Fruit fly (Drosophila melanogaster) whole organism, embryonic: ENCODE data around the gene Ptx1.
A peak's percentile ranks its signal among the peaks of the same experiment; 100 is the strongest.

Source experiments
- ATbp ChIP-seq: fragments of 200-800 bp; sonication (Bioruptor generic); optimal IDR thresholded peaks from 2 replicates; lab custom pipeline; 2017; ENCODE audit warnings: missing biosample characterization, mild to moderate bottlenecking, missing genetic modification characterization, missing genetic modification reagents
- Adf1 ChIP-seq: fragments of 200-800 bp; sonication (Bioruptor generic); IDR thresholded peaks from 2 replicates; pipeline ENCODE4 v1.3.6; 2022; ENCODE audit warnings: missing biosample characterization, missing genetic modification characterization
- BtbVII ChIP-seq: fragments of 200-800 bp; sonication (Bioruptor generic); optimal IDR thresholded peaks from 3 replicates; lab custom pipeline; 2017; ENCODE audit warnings: missing biosample characterization, mild to moderate bottlenecking, missing genetic modification characterization
- CG12219 ChIP-seq: fragments of 200-800 bp; sonication (Bioruptor generic); optimal IDR thresholded peaks from 3 replicates; lab custom pipeline; 2018; ENCODE audit warnings: missing biosample characterization, mild to moderate bottlenecking, missing genetic modification characterization
- CG12942 ChIP-seq: fragments of 200-800 bp; sonication (Bioruptor generic); optimal IDR thresholded peaks from 3 replicates; lab custom pipeline; 2016; ENCODE audit warnings: missing biosample characterization, missing genetic modification characterization
- CG14441 ChIP-seq: fragments of 200-800 bp; sonication (Bioruptor generic); IDR thresholded peaks from 2 replicates; pipeline ENCODE4 v1.3.6; 2022; ENCODE audit warnings: missing biosample characterization, missing genetic modification characterization
- CG14860 ChIP-seq: fragments of 200-800 bp; sonication (Bioruptor generic); IDR thresholded peaks from 3 replicates; pipeline ENCODE4 v1.3.6; 2022; ENCODE audit warnings: missing biosample characterization, missing genetic modification characterization; ENCODE audit not compliant: partially characterized antibody
- CG2116 ChIP-seq: fragments of 200-800 bp; sonication (Bioruptor generic); optimal IDR thresholded peaks from 3 replicates; lab custom pipeline; 2018; ENCODE audit warnings: missing biosample characterization, mild to moderate bottlenecking, missing genetic modification characterization
- CG2120 ChIP-seq: fragments of 200-800 bp; sonication (Bioruptor generic); optimal IDR thresholded peaks from 3 replicates; lab custom pipeline; 2016; ENCODE audit warnings: missing biosample characterization, missing genetic modification characterization
- CG34224 ChIP-seq: fragments of 200-800 bp; sonication (Bioruptor generic); IDR thresholded peaks from 3 replicates; pipeline ENCODE4 v1.3.6; 2022; ENCODE audit warnings: missing biosample characterization, missing genetic modification characterization; ENCODE audit not compliant: partially characterized antibody
- CG4328 ChIP-seq: fragments of 200-800 bp; sonication (Bioruptor generic); optimal IDR thresholded peaks from 3 replicates; lab custom pipeline; 2017; ENCODE audit warnings: missing biosample characterization, missing genetic modification reagents, missing genetic modification characterization
- CG4360 ChIP-seq: fragments of 200-800 bp; sonication (Bioruptor generic); IDR thresholded peaks from 2 replicates; pipeline ENCODE4 v1.3.6; 2022; ENCODE audit warnings: missing biosample characterization, missing genetic modification characterization
- CG4424 ChIP-seq: fragments of 200-800 bp; sonication (Bioruptor generic); optimal IDR thresholded peaks from 3 replicates; lab custom pipeline; 2016; ENCODE audit warnings: missing biosample characterization, missing genetic modification characterization
- CG6254 ChIP-seq: fragments of 200-800 bp; sonication (Bioruptor generic); optimal IDR thresholded peaks from 3 replicates; lab custom pipeline; 2017; ENCODE audit warnings: mild to moderate bottlenecking, missing biosample characterization, missing genetic modification reagents, missing genetic modification characterization
- CG7745 ChIP-seq: fragments of 200-800 bp; sonication (Bioruptor generic); optimal IDR thresholded peaks from 2 replicates; lab custom pipeline; 2018; ENCODE audit warnings: missing biosample characterization, mild to moderate bottlenecking, missing genetic modification characterization, moderate library complexity
- CG7987 ChIP-seq: fragments of 200-800 bp; sonication (Bioruptor generic); optimal IDR thresholded peaks from 2 replicates; lab custom pipeline; 2018; ENCODE audit warnings: missing biosample characterization, mild to moderate bottlenecking, missing genetic modification characterization, moderate library complexity
- CG8388 ChIP-seq: fragments of 200-800 bp; sonication (Bioruptor generic); optimal IDR thresholded peaks from 2 replicates; lab custom pipeline; 2019; ENCODE audit warnings: missing biosample characterization, mild to moderate bottlenecking, missing genetic modification characterization, moderate library complexity
- CG9797 ChIP-seq: fragments of 200-800 bp; sonication (Bioruptor generic); optimal IDR thresholded peaks from 3 replicates; lab custom pipeline; 2018; ENCODE audit warnings: missing biosample characterization, mild to moderate bottlenecking, missing genetic modification characterization
- CG9932 ChIP-seq: fragments of 200-800 bp; sonication (Bioruptor generic); IDR thresholded peaks from 2 replicates; pipeline ENCODE4 v1.3.6; 2022; ENCODE audit warnings: missing biosample characterization, missing genetic modification characterization
- D ChIP-seq, 2 experiments: fragments of 200-800 bp in 1 of 2; fragments of >200 bp in 1 of 2; sonication (Bioruptor generic) in 1 of 2; optimal IDR thresholded peaks; 2 replicates in 1 of 2; 3 replicates in 1 of 2; lab custom pipeline; 2017; ENCODE audit warnings: mild to moderate bottlenecking in 1 of 2, missing biosample characterization in 1 of 2, missing genetic modification characterization in 1 of 2, missing genetic modification reagents in 1 of 2
- D19A ChIP-seq: fragments of 200-800 bp; optimal IDR thresholded peaks from 3 replicates; lab custom pipeline; 2019; ENCODE audit warnings: missing biosample characterization, mild to moderate bottlenecking, missing genetic modification characterization, moderate library complexity
- Lhr ChIP-seq: fragments of 200-800 bp; sonication (Bioruptor generic); optimal IDR thresholded peaks from 3 replicates; lab custom pipeline; 2017; ENCODE audit warnings: mild to moderate bottlenecking, missing biosample characterization, missing genetic modification reagents, missing genetic modification characterization
- Med ChIP-seq: fragments of 200-800 bp; sonication (Bioruptor generic); peaks from one replicate; lab custom pipeline; 2016; ENCODE audit warnings: missing biosample characterization, missing genetic modification characterization, mild to moderate bottlenecking, inconsistent platforms, moderate library complexity
- NFAT ChIP-seq: fragments of 200-800 bp; sonication (Bioruptor generic); IDR thresholded peaks from 2 replicates; pipeline ENCODE4 v1.3.6; 2022; ENCODE audit warnings: missing biosample characterization, missing genetic modification characterization
- PHDP ChIP-seq: fragments of 200-800 bp; sonication (Bioruptor generic); optimal IDR thresholded peaks from 3 replicates; lab custom pipeline; 2018; ENCODE audit warnings: missing biosample characterization, mild to moderate bottlenecking, missing genetic modification characterization, moderate library complexity
- Poxn ChIP-seq: fragments of 200-800 bp; sonication (Bioruptor generic); IDR thresholded peaks from 2 replicates; pipeline ENCODE4 v1.3.6; 2022; ENCODE audit warnings: missing biosample characterization, missing genetic modification characterization
- Side ChIP-seq: fragments of 200-800 bp; sonication (Bioruptor generic); optimal IDR thresholded peaks from 2 replicates; lab custom pipeline; 2016; ENCODE audit warnings: missing biosample characterization, missing genetic modification characterization
- TFAM ChIP-seq: fragments of 200-800 bp; sonication (Bioruptor generic); optimal IDR thresholded peaks from 2 replicates; lab custom pipeline; 2017; ENCODE audit warnings: missing biosample characterization, missing genetic modification characterization, inconsistent platforms
- ase ChIP-seq: fragments of 200-800 bp; sonication (Bioruptor generic); IDR thresholded peaks from 3 replicates; pipeline ENCODE4 v1.3.6; 2022; ENCODE audit warnings: missing biosample characterization, missing genetic modification characterization
- ash1 ChIP-seq: fragments of 200-800 bp; sonication (Bioruptor generic); optimal IDR thresholded peaks from 2 replicates; lab custom pipeline; 2018; ENCODE audit warnings: missing biosample characterization, mild to moderate bottlenecking, missing genetic modification characterization
- cas ChIP-seq: fragments of 200-800 bp; sonication (Bioruptor generic); IDR thresholded peaks from 2 replicates; pipeline ENCODE4 v1.3.6; 2022; ENCODE audit warnings: missing biosample characterization, missing genetic modification characterization
- caup ChIP-seq: fragments of 200-800 bp; sonication (Bioruptor generic); optimal IDR thresholded peaks from 3 replicates; lab custom pipeline; 2017; ENCODE audit warnings: missing biosample characterization, mild to moderate bottlenecking, missing genetic modification characterization, moderate library complexity; ENCODE audit not compliant: severe bottlenecking
- chinmo ChIP-seq: fragments of 200-800 bp; sonication (Bioruptor generic); IDR thresholded peaks from 4 replicates; pipeline ENCODE4 v1.3.6; 2022; ENCODE audit warnings: missing biosample characterization, missing genetic modification characterization; ENCODE audit not compliant: partially characterized antibody
- crol ChIP-seq: fragments of 200-800 bp; sonication (Bioruptor generic); IDR thresholded peaks from 2 replicates; pipeline ENCODE4 v1.3.6; 2022; ENCODE audit warnings: missing biosample characterization, missing genetic modification characterization
- en ChIP-seq: fragments of 200-800 bp; sonication (Bioruptor generic); optimal IDR thresholded peaks from 2 replicates; lab custom pipeline; 2016; ENCODE audit warnings: missing biosample characterization, missing genetic modification characterization
- esg ChIP-seq: fragments of 200-800 bp; sonication (Bioruptor generic); conservative IDR thresholded peaks from 2 replicates; pipeline ENCODE4 v1.3.6; 2022; ENCODE audit warnings: missing biosample characterization, missing genetic modification characterization
- fru ChIP-seq: fragments of >200 bp; optimal IDR thresholded peaks from 2 replicates; lab custom pipeline; 2017
- gfzf ChIP-seq: fragments of 200-800 bp; sonication (Bioruptor generic); optimal IDR thresholded peaks from 2 replicates; lab custom pipeline; 2016; ENCODE audit warnings: missing biosample characterization, mild to moderate bottlenecking, missing genetic modification characterization, moderate library complexity
- nau ChIP-seq: fragments of 200-800 bp; sonication (Bioruptor generic); optimal IDR thresholded peaks from 3 replicates; lab custom pipeline; 2017; ENCODE audit warnings: missing biosample characterization, mild to moderate bottlenecking, missing genetic modification characterization, missing genetic modification reagents
- nerfin-2 ChIP-seq: fragments of 200-800 bp; sonication (Bioruptor generic); IDR thresholded peaks from 2 replicates; pipeline ENCODE4 v1.3.6; 2022; ENCODE audit warnings: missing biosample characterization, missing genetic modification characterization; ENCODE audit not compliant: partially characterized antibody
- odd ChIP-seq: fragments of 200-800 bp; sonication (Bioruptor generic); optimal IDR thresholded peaks from 2 replicates; lab custom pipeline; 2017; ENCODE audit warnings: missing biosample characterization, mild to moderate bottlenecking, missing genetic modification characterization
- psq ChIP-seq: fragments of 200-800 bp; sonication (Bioruptor generic); optimal IDR thresholded peaks from 2 replicates; lab custom pipeline; 2017; ENCODE audit warnings: missing biosample characterization, missing genetic modification characterization
- pum ChIP-seq: fragments of 200-800 bp; sonication (Bioruptor generic); optimal IDR thresholded peaks from 2 replicates; lab custom pipeline; 2016; ENCODE audit warnings: missing biosample characterization, missing genetic modification characterization
- sc ChIP-seq, 3 experiments: fragments of >200 bp in 2 of 3; fragments of 200-800 bp in 1 of 3; sonication (Bioruptor generic) in 1 of 3; optimal IDR thresholded peaks; 2 replicates in 2 of 3; 3 replicates in 1 of 3; lab custom pipeline; 2017; ENCODE audit warnings: mild to moderate bottlenecking in 1 of 3, missing biosample characterization in 1 of 3, missing genetic modification characterization in 1 of 3, missing genetic modification reagents in 1 of 3
- stwl ChIP-seq: fragments of 200-800 bp; sonication (Bioruptor generic); optimal IDR thresholded peaks from 3 replicates; lab custom pipeline; 2018; ENCODE audit warnings: missing biosample characterization, mild to moderate bottlenecking, missing genetic modification characterization, moderate library complexity
- trh ChIP-seq: fragments of 200-800 bp; sonication (Bioruptor generic); optimal IDR thresholded peaks from 2 replicates; lab custom pipeline; 2016; ENCODE audit warnings: missing biosample characterization, missing genetic modification characterization
- unc-4 ChIP-seq: fragments of 200-800 bp; sonication (Bioruptor generic); IDR thresholded peaks from 2 replicates; pipeline ENCODE4 v1.3.6; 2022; ENCODE audit warnings: missing biosample characterization, missing genetic modification characterization; ENCODE audit not compliant: partially characterized antibody

The Ptx1 gene

dm6 chr3R:30887711-30888549 lies 24.6 kb upstream of the Ptx1 start (continued):
- no peak for TF ChIP-seq TFAM
- no peak for TF ChIP-seq odd
- TF ChIP-seq CG7987 (GFP tag; lab: Kevin White, UChicago): no peak
- TF ChIP-seq D19A (tag; lab: Kevin White, UChicago): peak; percentile 30
- TF ChIP-seq CG9932 (GFP tag; lab: Robert Waterston, UW): peak; percentile 66
- TF ChIP-seq nerfin-2: no peak
- TF ChIP-seq cas (GFP tag; lab: Robert Waterston, UW): peak; percentile 35; the same call in 1 of the 2 replicates
- TF ChIP-seq ash1 (GFP tag; lab: Kevin White, UChicago): no peak
- 0 out of 4 replicates have a peak, but pooled peaks have one; percentile 21 for TF ChIP-seq chinmo (GFP tag; lab: Robert Waterston, UW)
- TF ChIP-seq CG9797 (GFP tag; lab: Kevin White, UChicago): no peak
- peak; percentile 78 for TF ChIP-seq CG2120 (GFP tag; lab: Kevin White, UChicago)
- TF ChIP-seq CG7745 (tag; lab: Kevin White, UChicago): no peak
- peak; percentile 54 for TF ChIP-seq CG12942 (GFP tag; lab: Kevin White, UChicago)
- TF ChIP-seq ase (GFP tag; lab: Robert Waterston, UW): 0 out of 3 replicates have a peak, but pooled peaks have one; percentile 29
- TF ChIP-seq CG4328: no peak
- peak; percentile 23 for TF ChIP-seq CG6254 (GFP tag; lab: Kevin White, UChicago)
- peak; percentile 61 for TF ChIP-seq NFAT (GFP tag; lab: Robert Waterston, UW)
- TF ChIP-seq Side (GFP tag; lab: Kevin White, UChicago): peak; percentile 60
- no peak for TF ChIP-seq fru (lab: Kevin White, UChicago)
- TF ChIP-seq CG14441 (GFP tag; lab: Robert Waterston, UW): peak; percentile 79
- peak; percentile 5 for TF ChIP-seq caup (GFP tag; lab: Kevin White, UChicago)
- no peak for TF ChIP-seq Adf1 (GFP tag; lab: Robert Waterston, UW)
- TF ChIP-seq CG34224 (GFP tag; lab: Robert Waterston, UW): no peak
- peak; percentile 51 for TF ChIP-seq CG8388
- TF ChIP-seq Poxn (GFP tag; lab: Robert Waterston, UW): no peak
- peak; percentile 52 for TF ChIP-seq pum (GFP tag; lab: Kevin White, UChicago)
- TF ChIP-seq stwl (tag; lab: Kevin White, UChicago): no peak
- TF ChIP-seq CG4424 (GFP tag; lab: Kevin White, UChicago): peak; percentile 57
- TF ChIP-seq sc (optimal IDR thresholded peaks at IDR 0.05; lab: Kevin White, UChicago): no peak
- no peak for TF ChIP-seq sc (GFP tag; optimal IDR thresholded peaks at IDR 0.05; lab: Kevin White, UChicago)
- TF ChIP-seq crol (GFP tag; lab: Robert Waterston, UW): 0 out of 2 replicates have a peak, but pooled peaks have one; percentile 20
- TF ChIP-seq CG14860: no peak
- TF ChIP-seq gfzf: no peak
- TF ChIP-seq en (GFP tag; lab: Kevin White, UChicago): peak; percentile 23
- TF ChIP-seq D (optimal IDR thresholded peaks at IDR 0.05; lab: Kevin White, UChicago): no peak
- TF ChIP-seq D (GFP tag; optimal IDR thresholded peaks at IDR 0.05; lab: Kevin White, UChicago): peak; percentile 54
- peak; percentile 49 for TF ChIP-seq ATbp (GFP tag; lab: Kevin White, UChicago)
- no peak for TF ChIP-seq CG4360
- no peak for TF ChIP-seq BtbVII (GFP tag; lab: Kevin White, UChicago)
- TF ChIP-seq nau (GFP tag; lab: Kevin White, UChicago): no peak
- no peak for TF ChIP-seq unc-4 (GFP tag; lab: Robert Waterston, UW)
- TF ChIP-seq PHDP (tag; lab: Kevin White, UChicago): no peak
- no peak for TF ChIP-seq trh
- no peak for TF ChIP-seq CG2116 (GFP tag; lab: Kevin White, UChicago)
- no peak for TF ChIP-seq Lhr (GFP tag; lab: Kevin White, UChicago)
- no peak for TF ChIP-seq psq
- peak; percentile 98 for TF ChIP-seq Med
- TF ChIP-seq CG12219: peak; percentile 58
- TF ChIP-seq esg (GFP tag; lab: Robert Waterston, UW): peak; percentile 57
